Worm (Caenorhabditis elegans) whole organism, L3 larva: ENCODE measurements around the gene ccar-1.

Experiments
- R02D3.7 ChIP-seq: fragments of 150-350 bp; optimal IDR thresholded peaks from 2 replicates; lab custom pipeline; 2014; ENCODE audit warnings: missing biosample characterization, missing genetic modification characterization
- ZK546.5 ChIP-seq: sonication (generic microtip); optimal IDR thresholded peaks from 2 replicates; lab custom pipeline; 2017; ENCODE audit warnings: missing biosample characterization, missing genetic modification characterization
- ama-1 ChIP-seq: fragments of 150-350 bp; optimal IDR thresholded peaks from 2 replicates; lab custom pipeline; 2018
- daf-12 ChIP-seq: fragments of 150-350 bp; optimal IDR thresholded peaks from 2 replicates; lab custom pipeline; 2014; ENCODE audit warnings: missing biosample characterization, missing genetic modification reagents, missing genetic modification characterization
- elt-2 ChIP-seq: sonication (generic microtip); optimal IDR thresholded peaks from 2 replicates; lab custom pipeline; 2016; ENCODE audit warnings: missing genetic modification reagents, mild to moderate bottlenecking, missing genetic modification characterization, missing compliant biosample characterization
- lin-15B ChIP-seq: fragments of 150-350 bp; optimal IDR thresholded peaks from 2 replicates; lab custom pipeline; 2014; ENCODE audit warnings: missing biosample characterization, missing genetic modification characterization
- lsy-12 ChIP-seq: sonication (generic microtip); optimal IDR thresholded peaks from 2 replicates; lab custom pipeline; 2016; ENCODE audit warnings: mild to moderate bottlenecking, missing genetic modification characterization, missing compliant biosample characterization
- mdl-1 ChIP-seq: fragments of 150-350 bp; optimal IDR thresholded peaks from 2 replicates; lab custom pipeline; 2014; ENCODE audit warnings: missing biosample characterization, missing genetic modification characterization
- mml-1 ChIP-seq: fragments of 150-350 bp; sonication (generic microtip); optimal IDR thresholded peaks from 3 replicates; lab custom pipeline; 2014; ENCODE audit warnings: missing biosample characterization, missing genetic modification characterization
- nfya-1 ChIP-seq: sonication (generic microtip); optimal IDR thresholded peaks from 2 replicates; lab custom pipeline; 2017; ENCODE audit warnings: missing genetic modification characterization, mild to moderate bottlenecking, missing compliant biosample characterization, antibody characterized with exemption, moderate library complexity; ENCODE audit not compliant: insufficient read depth
- nhr-28 ChIP-seq: fragments of 150-350 bp; optimal IDR thresholded peaks from 2 replicates; lab custom pipeline; 2014; ENCODE audit warnings: missing biosample characterization, missing genetic modification characterization
- nhr-67 ChIP-seq: fragments of 150-350 bp; optimal IDR thresholded peaks from 2 replicates; lab custom pipeline; 2014; ENCODE audit warnings: missing biosample characterization, missing genetic modification characterization
- nhr-76 ChIP-seq: fragments of 150-350 bp; sonication (generic microtip); optimal IDR thresholded peaks from 5 replicates; lab custom pipeline; 2014; ENCODE audit warnings: missing biosample characterization, missing genetic modification characterization
- nhr-77 ChIP-seq: fragments of 150-350 bp; optimal IDR thresholded peaks from 2 replicates; lab custom pipeline; 2014; ENCODE audit warnings: missing biosample characterization, missing genetic modification characterization
- pqm-1 ChIP-seq: fragments of 150-350 bp; optimal IDR thresholded peaks from 2 replicates; lab custom pipeline; 2017; ENCODE audit warnings: missing biosample characterization, missing genetic modification characterization, inconsistent platforms
- snpc-4 ChIP-seq: fragments of 150-350 bp; optimal IDR thresholded peaks from 2 replicates; lab custom pipeline; 2014; ENCODE audit warnings: missing biosample characterization, missing genetic modification characterization
- unc-39 ChIP-seq: sonication (generic microtip); optimal IDR thresholded peaks from 4 replicates; lab custom pipeline; 2017; ENCODE audit warnings: missing biosample characterization, missing genetic modification characterization
- unc-62 ChIP-seq: fragments of 150-350 bp; sonication (generic microtip); optimal IDR thresholded peaks from 4 replicates; lab custom pipeline; 2014; ENCODE audit warnings: missing biosample characterization, missing genetic modification reagents, missing genetic modification characterization
- ztf-4 ChIP-seq: fragments of 150-350 bp; optimal IDR thresholded peaks from 2 replicates; lab custom pipeline; 2014; ENCODE audit warnings: missing biosample characterization, missing genetic modification characterization

The ccar-1 gene

DNA sequence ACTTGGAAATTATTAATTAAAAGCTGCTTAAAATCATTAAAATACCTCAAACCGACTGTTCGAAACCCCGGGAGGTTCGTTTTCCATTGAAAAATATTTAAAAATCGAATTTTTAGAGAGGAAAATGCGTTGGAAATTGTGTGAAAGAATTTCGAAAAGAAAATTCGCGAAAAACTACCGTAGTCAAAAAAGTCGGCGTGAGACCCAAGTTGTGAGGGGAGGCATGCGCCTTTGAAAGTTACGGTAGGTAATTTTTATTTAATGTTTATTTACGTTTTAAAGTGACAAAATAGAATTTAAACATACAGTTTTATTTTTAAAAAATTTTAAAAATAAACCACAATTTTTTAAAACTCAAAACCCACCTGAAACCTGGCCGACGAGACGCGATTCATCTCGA, 44.2 kb downstream of the ccar-1 start:
- TF ChIP-seq unc-62 (GFP tag; lab: Kevin White, UChicago), result no peak
- TF ChIP-seq snpc-4 (tag; lab: Kevin White, UChicago), result peak; percentile 51
- no peak for TF ChIP-seq nhr-67 (tag; lab: Kevin White, UChicago)
- no peak for TF ChIP-seq unc-39 (tag; lab: Kevin White, UChicago)
- TF ChIP-seq R02D3.7 (tag; lab: Kevin White, UChicago), result no peak

DNA sequence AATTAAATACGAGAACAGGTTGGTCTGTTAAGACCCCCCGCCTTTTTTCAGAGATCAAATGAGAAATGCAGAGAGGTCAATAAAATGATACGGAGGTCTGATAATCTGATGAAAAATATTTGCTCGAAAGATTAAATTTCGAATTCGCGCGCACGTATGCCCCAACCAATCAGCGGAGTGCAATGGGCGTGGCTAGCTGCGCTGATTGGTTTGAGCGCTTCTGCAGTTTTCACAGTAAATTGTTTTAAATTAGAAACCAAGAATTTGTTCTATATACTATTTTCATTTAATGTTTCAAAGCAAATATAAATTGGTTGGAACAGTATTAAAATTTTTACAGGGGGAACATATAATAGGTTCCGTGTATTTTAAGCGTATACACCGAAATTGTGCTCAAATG, 48.0 kb downstream of the ccar-1 start:
- TF ChIP-seq ztf-4 (tag; lab: Kevin White, UChicago) (no peak), nfya-1 (tag; lab: Kevin White, UChicago) (peak; percentile 81)

DNA sequence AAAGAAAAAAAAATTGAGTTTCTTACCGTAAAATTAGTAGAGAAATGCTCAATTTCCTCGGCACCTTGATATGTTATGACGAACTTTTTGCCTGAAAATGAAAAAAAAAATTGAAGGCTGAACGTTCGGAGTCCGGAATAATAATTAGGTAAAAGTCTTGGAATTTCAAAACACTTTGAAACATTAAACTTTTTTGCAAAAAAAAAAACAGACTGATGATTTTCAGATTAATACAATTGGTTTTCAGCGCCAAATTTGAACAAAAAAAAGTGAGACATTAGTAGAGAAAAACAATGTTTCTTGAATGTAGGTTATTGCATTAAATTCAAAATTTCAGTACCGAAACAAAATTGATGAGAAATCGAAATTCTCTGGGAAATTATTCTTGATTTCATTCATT, 52.6 kb downstream of the ccar-1 start, which contains the start of gene nkcc-1:
TSS of gene nkcc-1 (minus strand) at position 101 of the 400 bp plus-strand sequence.
- TF ChIP-seq lsy-12 (tag; lab: Kevin White, UChicago), result no peak
- no peak for TF ChIP-seq nhr-77 (tag; lab: Kevin White, UChicago)
- TF ChIP-seq ZK546.5 (tag; lab: Kevin White, UChicago), result no peak
- no peak for TF ChIP-seq lin-15B
- TF ChIP-seq pqm-1, result no peak
- TF ChIP-seq elt-2 (tag; lab: Kevin White, UChicago), result no peak
- no peak for TF ChIP-seq nhr-28 (tag; lab: Kevin White, UChicago)
- no peak for TF ChIP-seq daf-12 (tag; lab: Kevin White, UChicago)
- TF ChIP-seq nhr-76, result no peak
- no peak for TF ChIP-seq ztf-4 (tag; lab: Kevin White, UChicago)
- TF ChIP-seq unc-62 (GFP tag; lab: Kevin White, UChicago), result no peak
- no peak for TF ChIP-seq ama-1
- TF ChIP-seq mdl-1 (tag; lab: Kevin White, UChicago), result no peak
- TF ChIP-seq mml-1 (tag; lab: Kevin White, UChicago), result no peak
